Worm (Caenorhabditis elegans) whole organism, L4 larva: ENCODE data around the gene C16D9.9.

Source experiments
- ama-1 ChIP-seq: fragments of 150-350 bp; optimal IDR thresholded peaks from 2 replicates; lab custom pipeline; 2014; ENCODE audit warnings: inconsistent platforms, mixed read lengths
- nhr-237 ChIP-seq: sonication (generic microtip); optimal IDR thresholded peaks from 2 replicates; lab custom pipeline; 2017; ENCODE audit warnings: missing biosample characterization, missing genetic modification characterization
- nhr-42 ChIP-seq: fragments of 200-800 bp; sonication (Bioruptor generic); IDR thresholded peaks from 2 replicates; pipeline ENCODE4 v1.3.6; 2022; ENCODE audit warnings: missing genetic modification characterization, missing compliant biosample characterization

ce11 chrV:8251075-8251474 lies 13.0 kb upstream of the C16D9.9 start:
- TF ChIP-seq ama-1 (lab: Kevin White, UChicago) (no peak), nhr-42 (no peak), nhr-237 (tag; lab: Kevin White, UChicago) (no peak)
